Fruit fly (Drosophila melanogaster): ENCODE data around the gene Gagr.

Gagr gene

DNA sequence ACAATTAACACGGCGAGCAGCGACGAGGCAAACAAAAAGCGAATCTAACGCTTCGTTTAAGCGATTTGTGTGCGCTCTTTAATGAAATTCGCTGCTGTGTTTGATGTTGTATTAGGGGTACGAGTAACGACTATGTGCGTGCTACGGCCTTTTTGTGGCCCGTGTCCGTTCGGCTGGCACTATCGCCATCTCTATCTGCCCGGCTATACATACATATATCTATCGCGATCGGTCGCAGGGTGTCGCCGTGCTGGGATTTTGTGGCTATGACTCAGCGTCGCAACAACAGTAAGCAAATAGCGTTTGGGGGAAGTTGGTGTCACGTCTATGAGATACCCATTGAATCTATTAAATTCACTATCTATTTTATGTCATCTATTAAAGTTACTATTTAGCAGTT is 686 bp upstream of the Gagr start:
- TF ChIP-seq fkh (GFP tag; optimal IDR thresholded peaks at IDR 0.05) (peak; percentile 65), Sox14 (GFP tag; optimal IDR thresholded peaks at IDR 0.05) (no peak)

- TF ChIP-seq CG6163 (GFP tag; IDR thresholded peaks at IDR 0.05): no peak
- no peak for TF ChIP-seq esn (GFP tag; optimal IDR thresholded peaks at IDR 0.05)
- no peak for TF ChIP-seq CG6792 (GFP tag; optimal IDR thresholded peaks at IDR 0.05)
- TF ChIP-seq CG31627 (GFP tag; optimal IDR thresholded peaks at IDR 0.05): no peak
- TF ChIP-seq OdsH (GFP tag; optimal IDR thresholded peaks at IDR 0.05): no peak
- TF ChIP-seq net (GFP tag; optimal IDR thresholded peaks at IDR 0.05): no peak
- no peak for TF ChIP-seq CG10631 (GFP tag; optimal IDR thresholded peaks at IDR 0.05)
- no peak for TF ChIP-seq Sox14 (GFP tag; optimal IDR thresholded peaks at IDR 0.05)
- no peak for TF ChIP-seq vri (GFP tag; optimal IDR thresholded peaks at IDR 0.05)
- no peak for TF ChIP-seq CG10669 (GFP tag; optimal IDR thresholded peaks at IDR 0.05)
Observed at dm6 chr3L:16400175-16400574, 5.8 kb downstream of the Gagr start, which contains the start of gene CG44836. Gene CG44836 (minus strand): TSS chr3L:16400275.

- TF ChIP-seq svp (GFP tag) (peak; percentile 60), vri (GFP tag; optimal IDR thresholded peaks at IDR 0.05) (no peak)
Observed at dm6 chr3L:16402253-16402652, 7.9 kb downstream of the Gagr start.

dm6 chr3L:16407815-16408608 is 13.6 kb downstream of the Gagr start:
- TF ChIP-seq CG8632 (GFP tag; optimal IDR thresholded peaks at IDR 0.05) (no peak), CG10631 (GFP tag; optimal IDR thresholded peaks at IDR 0.05) (peak; percentile 40), Lpt (GFP tag; optimal IDR thresholded peaks at IDR 0.05) (no peak), Smox (GFP tag; optimal IDR thresholded peaks at IDR 0.05) (no peak), esn (GFP tag; optimal IDR thresholded peaks at IDR 0.05) (no peak), Sox102F (GFP tag; optimal IDR thresholded peaks at IDR 0.05) (no peak), svp (GFP tag) (peak; percentile 75), salr (GFP tag; optimal IDR thresholded peaks at IDR 0.05) (no peak), Gug (GFP tag; IDR thresholded peaks at IDR 0.05) (no peak), acj6 (GFP tag; optimal IDR thresholded peaks at IDR 0.05) (no peak), CG11294 (GFP tag; IDR thresholded peaks at IDR 0.05) (no peak), CG31627 (GFP tag; optimal IDR thresholded peaks at IDR 0.05) (no peak), dsx (GFP tag; optimal IDR thresholded peaks at IDR 0.05; ENCODE audit: poor library complexity, severe bottlenecking) (no peak), dac (GFP tag; optimal IDR thresholded peaks at IDR 0.05) (no peak), Eip93F (GFP tag; optimal IDR thresholded peaks at IDR 0.05) (no peak), CG34406 (GFP tag; optimal IDR thresholded peaks at IDR 0.05) (no peak)

dm6 chr3L:16408609-16409439 is 14.4 kb downstream of the Gagr start:
- TF ChIP-seq CG8119 (GFP tag; IDR thresholded peaks at IDR 0.05) (peak; percentile 77), Blimp-1 (GFP tag; optimal IDR thresholded peaks at IDR 0.05) (peak; percentile 37), net (GFP tag; optimal IDR thresholded peaks at IDR 0.05) (peak; percentile 67), Sox102F (GFP tag; optimal IDR thresholded peaks at IDR 0.05) (peak; percentile 78), Sox15 (GFP tag; optimal IDR thresholded peaks at IDR 0.05) (peak; percentile 24), CG31627 (GFP tag; optimal IDR thresholded peaks at IDR 0.05) (peak; percentile 55), svp (GFP tag) (no peak), acj6 (GFP tag; optimal IDR thresholded peaks at IDR 0.05) (peak; percentile 58), CG11294 (GFP tag; IDR thresholded peaks at IDR 0.05) (peak; percentile 58; the same call in 1 of the 2 replicates), Hr39 (GFP tag; optimal IDR thresholded peaks at IDR 0.05) (peak; percentile 57), achi (GFP tag; optimal IDR thresholded peaks at IDR 0.05) (peak; percentile 8), CG3919 (GFP tag; optimal IDR thresholded peaks at IDR 0.05) (peak; percentile 46), CG6276 (GFP tag; optimal IDR thresholded peaks at IDR 0.05) (peak; percentile 58), CG6854 (GFP tag; optimal IDR thresholded peaks at IDR 0.05) (peak; percentile 63), salr (GFP tag; optimal IDR thresholded peaks at IDR 0.05) (peak; percentile 56 to 66), Sox14 (GFP tag; optimal IDR thresholded peaks at IDR 0.05) (peak; percentile 79), CG10631 (GFP tag; optimal IDR thresholded peaks at IDR 0.05) (peak; percentile 64), CG7368 (GFP tag; optimal IDR thresholded peaks at IDR 0.05) (peak; percentile 54), CG32006 (GFP tag; optimal IDR thresholded peaks at IDR 0.05) (peak; percentile 78), CG6792 (GFP tag; optimal IDR thresholded peaks at IDR 0.05) (peak; percentile 56), CG10669 (GFP tag; optimal IDR thresholded peaks at IDR 0.05) (peak; percentile 63), CG11762 (GFP tag; optimal IDR thresholded peaks at IDR 0.05; ENCODE audit: insufficient read depth) (peak; percentile 6), fd59A (GFP tag; optimal IDR thresholded peaks at IDR 0.05) (peak; percentile 57), CG8319 (GFP tag; optimal IDR thresholded peaks at IDR 0.05) (no peak), OdsH (GFP tag; optimal IDR thresholded peaks at IDR 0.05) (peak; percentile 58), topi (GFP tag; optimal IDR thresholded peaks at IDR 0.05) (peak; percentile 53)

Data from whole organism, prepupa.